Worm (Caenorhabditis elegans) whole organism, L4/young adult: ENCODE data around the gene F35E8.1.

Source experiments
- W03F9.2 ChIP-seq: fragments of 150-350 bp; optimal IDR thresholded peaks from 2 replicates; lab custom pipeline; 2014; ENCODE audit warnings: missing biosample characterization, missing genetic modification characterization
- dao-5 ChIP-seq: sonication (generic microtip); optimal IDR thresholded peaks from 2 replicates; lab custom pipeline; 2016; ENCODE audit warnings: missing genotype, missing genetic modification characterization, moderate library complexity, missing compliant biosample characterization
- him-1 ChIP-seq: sonication (generic microtip); optimal IDR thresholded peaks from 2 replicates; lab custom pipeline; 2016; ENCODE audit warnings: missing genotype, missing genetic modification reagents, missing genetic modification characterization, missing compliant biosample characterization

DNA sequence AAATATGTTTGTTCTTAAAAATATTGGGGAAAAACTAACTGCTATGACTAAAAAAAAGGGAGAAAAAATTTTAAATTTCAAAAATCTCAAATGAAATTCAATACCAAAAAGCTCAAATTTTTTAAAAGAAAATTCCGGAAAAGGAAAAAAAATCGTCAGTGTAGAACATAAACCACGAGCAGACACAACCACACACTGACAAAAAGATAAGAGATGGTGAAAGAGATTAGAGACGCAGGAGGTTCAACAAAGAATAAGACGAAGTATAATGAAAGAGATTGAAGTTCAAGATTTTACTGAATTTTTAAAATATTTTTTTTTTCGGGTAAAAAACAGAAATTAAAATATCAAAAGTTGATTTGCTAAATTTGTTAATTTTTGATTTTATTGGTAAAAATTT, 25.4 kb downstream of the F35E8.1 start:
- no peak for TF ChIP-seq him-1 (tag; lab: Kevin White, UChicago)
- TF ChIP-seq W03F9.2 = no peak
- no peak for TF ChIP-seq dao-5 (tag; lab: Kevin White, UChicago)
